Fruit fly (Drosophila melanogaster) whole organism, prepupa: ENCODE data around the gene Jon66Ci.

Experiments used
- CG11902 ChIP-seq: fragments of 200-800 bp; sonication (Bioruptor generic); optimal IDR thresholded peaks from 3 replicates; lab custom pipeline; 2016; ENCODE audit warnings: missing biosample characterization, missing genetic modification characterization
- CG32006 ChIP-seq: fragments of 200-800 bp; sonication (Bioruptor generic); optimal IDR thresholded peaks from 3 replicates; lab custom pipeline; 2017; ENCODE audit warnings: missing biosample characterization, mild to moderate bottlenecking, missing genetic modification characterization
- CG8632 ChIP-seq: fragments of 200-800 bp; sonication (Bioruptor generic); optimal IDR thresholded peaks from 3 replicates; lab custom pipeline; 2016; ENCODE audit warnings: missing biosample characterization, missing genetic modification characterization
- Hr38 ChIP-seq: sonication (Bioruptor generic); optimal IDR thresholded peaks from 2 replicates; lab custom pipeline; 2016; ENCODE audit warnings: missing biosample characterization, missing genetic modification characterization
- Met ChIP-seq: fragments of 200-800 bp; sonication (Bioruptor generic); optimal IDR thresholded peaks from 3 replicates; lab custom pipeline; 2016; ENCODE audit warnings: missing biosample characterization, missing genetic modification characterization
- OdsH ChIP-seq: fragments of 200-800 bp; sonication (Bioruptor generic); optimal IDR thresholded peaks from 3 replicates; lab custom pipeline; 2016; ENCODE audit warnings: missing biosample characterization, missing genetic modification characterization
- Smox ChIP-seq: fragments of 200-800 bp; sonication (Bioruptor generic); optimal IDR thresholded peaks from 3 replicates; lab custom pipeline; 2016; ENCODE audit warnings: missing biosample characterization, missing genetic modification characterization
- Sox102F ChIP-seq: fragments of 200-800 bp; sonication (Bioruptor generic); optimal IDR thresholded peaks from 2 replicates; lab custom pipeline; 2016; ENCODE audit warnings: missing biosample characterization, mild to moderate bottlenecking, missing genetic modification characterization
- achi ChIP-seq: fragments of 200-800 bp; sonication (Bioruptor generic); optimal IDR thresholded peaks from 3 replicates; lab custom pipeline; 2016; ENCODE audit warnings: missing biosample characterization, missing genetic modification characterization
- fd59A ChIP-seq: fragments of 200-800 bp; sonication (Bioruptor generic); optimal IDR thresholded peaks from 2 replicates; lab custom pipeline; 2017; ENCODE audit warnings: missing biosample characterization, mild to moderate bottlenecking, missing genetic modification characterization, missing genetic modification reagents
- lz ChIP-seq: fragments of 200-800 bp; sonication (Bioruptor generic); optimal IDR thresholded peaks from 3 replicates; lab custom pipeline; 2016; ENCODE audit warnings: missing biosample characterization, missing genetic modification characterization
- pdm3 ChIP-seq: fragments of 200-800 bp; sonication (Bioruptor generic); optimal IDR thresholded peaks from 3 replicates; lab custom pipeline; 2016; ENCODE audit warnings: missing biosample characterization, missing genetic modification characterization

DNA sequence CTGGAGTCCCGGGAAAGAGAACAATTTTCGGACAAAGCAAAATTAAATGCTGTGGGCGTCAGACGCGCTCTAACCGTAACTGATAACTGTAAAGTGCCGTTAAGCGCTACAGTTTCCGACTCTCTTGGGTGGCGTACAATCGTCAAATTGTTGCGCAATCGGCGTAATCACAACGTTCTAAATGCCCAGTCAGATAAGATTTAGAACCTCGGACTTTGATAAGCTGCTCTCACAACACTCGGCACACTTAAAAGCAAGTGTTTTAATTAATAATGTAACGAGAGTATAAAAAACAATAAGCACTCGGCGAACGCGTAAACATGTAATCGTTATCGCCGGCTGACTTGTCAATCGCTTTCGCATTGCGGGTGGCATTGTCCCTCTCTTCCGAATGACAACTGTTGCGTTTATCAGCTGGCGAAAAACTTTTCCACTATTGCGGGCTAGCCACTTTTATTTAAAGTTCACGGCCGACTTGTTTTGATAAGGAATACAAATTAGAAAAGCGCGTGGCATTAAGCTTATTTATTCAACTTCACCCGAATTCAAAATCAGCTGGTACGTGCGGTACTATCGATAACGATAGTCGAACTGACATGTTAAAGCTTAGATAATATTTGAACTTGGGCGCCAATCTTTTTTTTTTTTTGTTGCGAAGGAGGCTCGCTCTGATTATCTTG, 32.4 kb upstream of the Jon66Ci start:
- TF ChIP-seq Met (GFP tag; lab: Kevin White, UChicago): no peak
- TF ChIP-seq CG32006 (GFP tag; lab: Kevin White, UChicago): no peak
- TF ChIP-seq achi (GFP tag; lab: Kevin White, UChicago): peak; percentile 84
- no peak for TF ChIP-seq OdsH
- TF ChIP-seq CG8632 (GFP tag; lab: Kevin White, UChicago): no peak
- no peak for TF ChIP-seq fd59A
- no peak for TF ChIP-seq Sox102F (GFP tag; lab: Kevin White, UChicago)
- no peak for TF ChIP-seq pdm3 (GFP tag; lab: Kevin White, UChicago)
- no peak for TF ChIP-seq Smox
- TF ChIP-seq CG11902 (GFP tag; lab: Kevin White, UChicago): no peak
- no peak for TF ChIP-seq Hr38 (GFP tag; lab: Kevin White, UChicago)
- TF ChIP-seq lz (GFP tag; lab: Kevin White, UChicago): no peak
